Fruit fly (Drosophila melanogaster): ENCODE data around the gene noi.

The noi gene

dm6 chr3R:5606477-5606876 lies 15.2 kb upstream of the noi start, which contains the start of gene asl (continued):
- TF ChIP-seq CG11093 (GFP tag; IDR thresholded peaks at IDR 0.05) = no peak

- TF ChIP-seq CG2712 (tag; optimal IDR thresholded peaks at IDR 0.05) = peak; percentile 69
- TF ChIP-seq CG17829 (tag; optimal IDR thresholded peaks at IDR 0.05) = peak; percentile 67
- TF ChIP-seq HLH3B (GFP tag; IDR thresholded peaks at IDR 0.05) = no peak
- TF ChIP-seq slou (GFP tag; optimal IDR thresholded peaks at IDR 0.05) = peak; percentile 65
- no peak for TF ChIP-seq HLH4C (GFP tag; IDR thresholded peaks at IDR 0.05; ENCODE audit: partially characterized antibody)
- TF ChIP-seq ro (GFP tag; IDR thresholded peaks at IDR 0.05) = no peak
- no peak for TF ChIP-seq CG31441 (GFP tag; IDR thresholded peaks at IDR 0.05)
- no peak for TF ChIP-seq Dfd (GFP tag; optimal IDR thresholded peaks at IDR 0.05)
- TF ChIP-seq E2f2 (GFP tag; IDR thresholded peaks at IDR 0.05) = no peak
- no peak for TF ChIP-seq p53 (GFP tag; optimal IDR thresholded peaks at IDR 0.05)
- peak; percentile 29 for TF ChIP-seq Dek (tag; optimal IDR thresholded peaks at IDR 0.05)
- TF ChIP-seq CG17802 (tag; optimal IDR thresholded peaks at IDR 0.05) = no peak
- no peak for TF ChIP-seq CG8359 (GFP tag; optimal IDR thresholded peaks at IDR 0.05; ENCODE audit: borderline replicate concordance)
- no peak for TF ChIP-seq CG31224 (GFP tag; IDR thresholded peaks at IDR 0.05)
- no peak for TF ChIP-seq E2f1 (GFP tag; IDR thresholded peaks at IDR 0.05)
- no peak for TF ChIP-seq tna (GFP tag; IDR thresholded peaks at IDR 0.05; ENCODE audit: partially characterized antibody)
- TF ChIP-seq gcm2 (GFP tag; optimal IDR thresholded peaks at IDR 0.05) = no peak
- TF ChIP-seq Mes4 (GFP tag; optimal IDR thresholded peaks at IDR 0.05) = no peak
- no peak for TF ChIP-seq Dip2 (GFP tag; IDR thresholded peaks at IDR 0.05)
- TF ChIP-seq grn (GFP tag; optimal IDR thresholded peaks at IDR 0.05) = no peak
- no peak for TF ChIP-seq NK7.1 (GFP tag; optimal IDR thresholded peaks at IDR 0.05)
- no peak for TF ChIP-seq sens-2 (GFP tag; IDR thresholded peaks at IDR 0.05)
- peak; percentile 35 for TF ChIP-seq Antp (GFP tag; optimal IDR thresholded peaks at IDR 0.05)
- no peak for TF ChIP-seq Optix (GFP tag; IDR thresholded peaks at IDR 0.05)
- TF ChIP-seq Atf6 (GFP tag; IDR thresholded peaks at IDR 0.05) = no peak
- no peak for TF ChIP-seq z (GFP tag; IDR thresholded peaks at IDR 0.05)
- TF ChIP-seq cad (GFP tag; optimal IDR thresholded peaks at IDR 0.05) = no peak
- TF ChIP-seq oc (tag; optimal IDR thresholded peaks at IDR 0.05) = no peak
- TF ChIP-seq pzg (GFP tag; optimal IDR thresholded peaks at IDR 0.05) = peak; percentile 93
- TF ChIP-seq CG17186 (GFP tag; optimal IDR thresholded peaks at IDR 0.05) = peak; percentile 86
- no peak for TF ChIP-seq h (optimal IDR thresholded peaks at IDR 0.05)
- TF ChIP-seq Ravus (GFP tag; IDR thresholded peaks at IDR 0.05) = no peak
- no peak for TF ChIP-seq Sox102F (GFP tag; optimal IDR thresholded peaks at IDR 0.05)
- TF ChIP-seq danr (GFP tag; IDR thresholded peaks at IDR 0.05) = no peak
- no peak for TF ChIP-seq Nf-YB (GFP tag; optimal IDR thresholded peaks at IDR 0.05)
- TF ChIP-seq Dip3 (GFP tag; optimal IDR thresholded peaks at IDR 0.05) = peak; percentile 48
- peak; percentile 51 for TF ChIP-seq CG18619 (GFP tag; optimal IDR thresholded peaks at IDR 0.05)
- TF ChIP-seq gfzf (GFP tag; optimal IDR thresholded peaks at IDR 0.05) = peak; percentile 95
- TF ChIP-seq NfI (GFP tag; optimal IDR thresholded peaks at IDR 0.05) = peak; percentile 55
- TF ChIP-seq CG11723 (GFP tag; optimal IDR thresholded peaks at IDR 0.05) = peak; percentile 57
- peak; percentile 20 for TF ChIP-seq ash1 (GFP tag; optimal IDR thresholded peaks at IDR 0.05)
- no peak for TF ChIP-seq stc (GFP tag; IDR thresholded peaks at IDR 0.05)
- TF ChIP-seq Eip74EF (GFP tag; optimal IDR thresholded peaks at IDR 0.05) = no peak
- TF ChIP-seq fd64A (GFP tag; optimal IDR thresholded peaks at IDR 0.05) = no peak
- peak; percentile 44 for TF ChIP-seq CG4854 (GFP tag; optimal IDR thresholded peaks at IDR 0.05)
- TF ChIP-seq ken (GFP tag; IDR thresholded peaks at IDR 0.05) = no peak
- TF ChIP-seq Meics (GFP tag; optimal IDR thresholded peaks at IDR 0.05) = peak; percentile 53
- peak; percentile 11 for TF ChIP-seq CG5180 (GFP tag; optimal IDR thresholded peaks at IDR 0.05)
- no peak for TF ChIP-seq dati (GFP tag; IDR thresholded peaks at IDR 0.05)
Observed at dm6 chr3R:5601044-5601523, 9.8 kb upstream of the noi start, which contains the start of the genes kra and SecS. TSS of gene kra (minus strand) at chr3R:5601136. TSS of gene SecS (plus strand) at chr3R:5601433.

Data from whole organism, embryonic.